Worm (Caenorhabditis elegans): ENCODE results near the gene R08D7.5.

R08D7.5 gene

ce11 chrIII:8937571-8937970 is 36.4 kb upstream of the R08D7.5 start (continued):
- peak; percentile 60 for TF ChIP-seq irx-1 (tag; optimal IDR thresholded peaks at IDR 0.05)
- TF ChIP-seq ces-1 (GFP tag; optimal IDR thresholded peaks at IDR 0.05): no peak
- TF ChIP-seq dsc-1 (tag; optimal IDR thresholded peaks at IDR 0.05): peak; percentile 65
- peak in 2 of 6 experiments; percentile 4 to 11 for TF ChIP-seq elt-3 (tag; optimal IDR thresholded peaks at IDR 0.05)
- TF ChIP-seq mef-2 (tag; optimal IDR thresholded peaks at IDR 0.05): no peak
- TF ChIP-seq nhr-28 (tag; optimal IDR thresholded peaks at IDR 0.05): no peak
- peak; percentile 33 for TF ChIP-seq pax-3 (tag; optimal IDR thresholded peaks at IDR 0.05)
- TF ChIP-seq fkh-10 (GFP tag; optimal IDR thresholded peaks at IDR 0.05): no peak
- TF ChIP-seq efl-1 (optimal IDR thresholded peaks at IDR 0.05): peak; percentile 55 to 71
- TF ChIP-seq efl-1 (GFP tag; optimal IDR thresholded peaks at IDR 0.05 in 1 of 2): peak; percentile 47 to 97
- TF ChIP-seq ceh-90 (tag; optimal IDR thresholded peaks at IDR 0.05): no peak
- no peak for TF ChIP-seq alr-1 (tag; optimal IDR thresholded peaks at IDR 0.05; ENCODE audit: borderline replicate concordance)
- TF ChIP-seq sox-4 (tag; optimal IDR thresholded peaks at IDR 0.05): peak; percentile 34
- TF ChIP-seq nhr-47 (tag; optimal IDR thresholded peaks at IDR 0.05): peak; percentile 83
- TF ChIP-seq nhr-84 (tag; optimal IDR thresholded peaks at IDR 0.05): no peak
- TF ChIP-seq nhr-20 (tag; optimal IDR thresholded peaks at IDR 0.05): peak; percentile 79
- TF ChIP-seq pqm-1 (tag; optimal IDR thresholded peaks at IDR 0.05): no peak
- TF ChIP-seq nhr-76 (tag; optimal IDR thresholded peaks at IDR 0.05): no peak
- peak; percentile 27 to 74 (median 58) for TF ChIP-seq ceh-82 (tag; optimal IDR thresholded peaks at IDR 0.05)
- TF ChIP-seq ztf-11 (tag; optimal IDR thresholded peaks at IDR 0.05): peak in 1 of 2 experiments; percentile 41
- peak; percentile 83 for TF ChIP-seq nhr-71 (tag; optimal IDR thresholded peaks at IDR 0.05)
- no peak for TF ChIP-seq vab-15 (tag; optimal IDR thresholded peaks at IDR 0.05)
- peak; percentile 52 for TF ChIP-seq snpc-4 (tag; optimal IDR thresholded peaks at IDR 0.05)
- TF ChIP-seq ceh-8 (GFP tag; optimal IDR thresholded peaks at IDR 0.05): peak; percentile 9
- TF ChIP-seq unc-30 (tag; optimal IDR thresholded peaks at IDR 0.05): no peak
- TF ChIP-seq hlh-4 (tag; optimal IDR thresholded peaks at IDR 0.05): no peak
- peak; percentile 76 for TF ChIP-seq lin-13 (GFP tag; optimal IDR thresholded peaks at IDR 0.05)
- TF ChIP-seq mdl-1 (tag; optimal IDR thresholded peaks at IDR 0.05): peak in 1 of 2 experiments; percentile 82
- TF ChIP-seq ama-1 (optimal IDR thresholded peaks at IDR 0.05): no peak
- TF ChIP-seq aha-1 (tag; optimal IDR thresholded peaks at IDR 0.05): no peak
- TF ChIP-seq nhr-11 (tag; optimal IDR thresholded peaks at IDR 0.05): no peak
- TF ChIP-seq C34B4.2 (tag; optimal IDR thresholded peaks at IDR 0.05): no peak
- TF ChIP-seq blmp-1 (tag; optimal IDR thresholded peaks at IDR 0.05): peak; percentile 12
- TF ChIP-seq lin-39 (tag; optimal IDR thresholded peaks at IDR 0.05): no peak
- no peak for TF ChIP-seq grh-1 (GFP tag; IDR thresholded peaks at IDR 0.05)
- TF ChIP-seq mep-1 (tag; optimal IDR thresholded peaks at IDR 0.05): peak; percentile 83
- TF ChIP-seq nhr-90 (tag; optimal IDR thresholded peaks at IDR 0.05; ENCODE audit: poor library complexity): peak; percentile 65
- TF ChIP-seq Y116A8C.19 (tag; optimal IDR thresholded peaks at IDR 0.05; ENCODE audit: borderline replicate concordance): no peak
- peak; percentile 61 for TF ChIP-seq unc-86 (tag; optimal IDR thresholded peaks at IDR 0.05)
- peak; percentile 68 for TF ChIP-seq pag-3 (tag; optimal IDR thresholded peaks at IDR 0.05; ENCODE audit: borderline replicate concordance, insufficient read depth)
- TF ChIP-seq nhr-85 (tag): peak; percentile 7
- no peak for TF ChIP-seq sup-37 (GFP tag; optimal IDR thresholded peaks at IDR 0.05)
- TF ChIP-seq ets-5 (GFP tag; IDR thresholded peaks at IDR 0.05): no peak
- no peak for TF ChIP-seq zip-4 (GFP tag; optimal IDR thresholded peaks at IDR 0.05)
- TF ChIP-seq tlp-1 (tag; optimal IDR thresholded peaks at IDR 0.05): no peak
- TF ChIP-seq egl-27 (tag; optimal IDR thresholded peaks at IDR 0.05): no peak
- peak; percentile 7 for TF ChIP-seq zag-1 (tag; optimal IDR thresholded peaks at IDR 0.05)
- TF ChIP-seq rnt-1 (tag; optimal IDR thresholded peaks at IDR 0.05): peak; percentile 86
- peak; percentile 49 for TF ChIP-seq lir-3 (tag; optimal IDR thresholded peaks at IDR 0.05; ENCODE audit: poor library complexity)
- TF ChIP-seq hlh-17 (GFP tag; optimal IDR thresholded peaks at IDR 0.05; ENCODE audit: borderline replicate concordance): no peak
- TF ChIP-seq swsn-7 (tag; optimal IDR thresholded peaks at IDR 0.05): peak; percentile 76
- TF ChIP-seq ceh-63 (GFP tag; optimal IDR thresholded peaks at IDR 0.05): no peak
- peak; percentile 64 to 82 for TF ChIP-seq lin-35 (GFP tag; optimal IDR thresholded peaks at IDR 0.05)
